Fruit fly (Drosophila melanogaster) whole organism, wandering third instar larva: ENCODE results near the gene Nplp4.
A peak's percentile ranks its signal among the peaks of the same experiment; 100 is the strongest.

Experiments
- CG32264 ChIP-seq: fragments of 200-800 bp; sonication (Bioruptor generic); optimal IDR thresholded peaks from 2 replicates; lab custom pipeline; 2016; ENCODE audit warnings: missing biosample characterization, missing genetic modification characterization
- CG9705 ChIP-seq: fragments of 200-800 bp; sonication (Bioruptor generic); optimal IDR thresholded peaks from 2 replicates; lab custom pipeline; 2018; ENCODE audit warnings: missing biosample characterization, mild to moderate bottlenecking, missing genetic modification characterization
- Dif ChIP-seq: fragments of 200-275, 200-300 bp; sonication (Bioruptor generic); optimal IDR thresholded peaks from 2 replicates; lab custom pipeline; 2018; ENCODE audit warnings: missing biosample characterization, missing genetic modification characterization; ENCODE audit not compliant: partially characterized antibody
- GATAd ChIP-seq: sonication (Bioruptor generic); optimal IDR thresholded peaks from 2 replicates; lab custom pipeline; 2016; ENCODE audit warnings: missing biosample characterization, missing genetic modification characterization
- HLH106 ChIP-seq: fragments of 200-800 bp; optimal IDR thresholded peaks from 3 replicates; lab custom pipeline; 2019; ENCODE audit warnings: missing biosample characterization, mild to moderate bottlenecking, missing genetic modification characterization, moderate library complexity
- Hnf4 ChIP-seq: fragments of 200-800 bp; sonication (Bioruptor generic); optimal IDR thresholded peaks from 2 replicates; lab custom pipeline; 2016; ENCODE audit warnings: missing biosample characterization, mild to moderate bottlenecking, missing genetic modification characterization
- Hr78 ChIP-seq: fragments of >200 bp; optimal IDR thresholded peaks from 2 replicates; lab custom pipeline; 2017; ENCODE audit warnings: missing biosample characterization, missing genetic modification characterization
- Hr83 ChIP-seq: fragments of 200-300 bp; sonication (Bioruptor generic); optimal IDR thresholded peaks from 2 replicates; lab custom pipeline; 2016; ENCODE audit warnings: missing biosample characterization, mild to moderate bottlenecking, missing genetic modification characterization, moderate library complexity; ENCODE audit not compliant: poor library complexity, severe bottlenecking
- Jra ChIP-seq: sonication (Bioruptor generic); optimal IDR thresholded peaks from 2 replicates; lab custom pipeline; 2016; ENCODE audit warnings: missing biosample characterization, missing genetic modification characterization
- Mio ChIP-seq: sonication (Bioruptor generic); optimal IDR thresholded peaks from 2 replicates; lab custom pipeline; 2016; ENCODE audit warnings: missing biosample characterization, missing genetic modification characterization
- Myc ChIP-seq: fragments of >200 bp; optimal IDR thresholded peaks from 2 replicates; lab custom pipeline; 2017
- N ChIP-seq: fragments of >200 bp; optimal IDR thresholded peaks from 2 replicates; lab custom pipeline; 2018; ENCODE audit warnings: missing biosample characterization, missing external identifiers, missing genetic modification characterization
- OdsH ChIP-seq: fragments of 200-800 bp; sonication (Bioruptor generic); optimal IDR thresholded peaks from 2 replicates; lab custom pipeline; 2016; ENCODE audit warnings: missing biosample characterization, mild to moderate bottlenecking, missing genetic modification characterization
- Rel ChIP-seq, 2 experiments: fragments of 200-800 bp; sonication (Bioruptor generic) in 1 of 2; optimal IDR thresholded peaks; 2 replicates in 1 of 2; 3 replicates in 1 of 2; lab custom pipeline; 2016 to 2019; ENCODE audit warnings: mild to moderate bottlenecking in 2 of 2, missing biosample characterization in 2 of 2, missing genetic modification characterization in 2 of 2, moderate library complexity in 1 of 2
- Sp1 ChIP-seq: fragments of 200-800 bp; sonication (Bioruptor generic); optimal IDR thresholded peaks from 3 replicates; lab custom pipeline; 2019; ENCODE audit warnings: missing biosample characterization, mild to moderate bottlenecking, missing genetic modification characterization, moderate library complexity
- Vsx2 ChIP-seq: fragments of 200-300, 225-300 bp; sonication (Bioruptor generic); optimal IDR thresholded peaks from 2 replicates; lab custom pipeline; 2018; ENCODE audit warnings: missing biosample characterization, missing genetic modification characterization; ENCODE audit not compliant: partially characterized antibody
- br ChIP-seq: fragments of 200-800 bp; sonication (Bioruptor generic); optimal IDR thresholded peaks from 2 replicates; lab custom pipeline; 2016; ENCODE audit warnings: missing biosample characterization, missing genetic modification characterization
- brk ChIP-seq: fragments of 200-800 bp; sonication (Bioruptor generic); optimal IDR thresholded peaks from 2 replicates; lab custom pipeline; 2016; ENCODE audit warnings: missing biosample characterization, mild to moderate bottlenecking, missing genetic modification characterization
- dmrt93B ChIP-seq: fragments of 200-800 bp; sonication (Bioruptor generic); optimal IDR thresholded peaks from 2 replicates; lab custom pipeline; 2018; ENCODE audit warnings: missing biosample characterization, mild to moderate bottlenecking, missing genetic modification characterization
- dsf ChIP-seq: sonication (Bioruptor generic); optimal IDR thresholded peaks from 2 replicates; lab custom pipeline; 2016; ENCODE audit warnings: missing biosample characterization, missing genetic modification characterization, borderline replicate concordance
- ey ChIP-seq: fragments of 200-800 bp; sonication (Bioruptor generic); optimal IDR thresholded peaks from 2 replicates; lab custom pipeline; 2016; ENCODE audit warnings: missing biosample characterization, missing genetic modification characterization
- foxo ChIP-seq, 2 experiments: fragments of 200-800 bp; sonication (Bioruptor generic); optimal IDR thresholded peaks; 2 replicates in 1 of 2; 3 replicates in 1 of 2; lab custom pipeline; 2016 to 2017; ENCODE audit warnings: missing biosample characterization in 2 of 2, missing genetic modification characterization in 2 of 2
- fru ChIP-seq: fragments of 200-800 bp; sonication (Bioruptor generic); optimal IDR thresholded peaks from 3 replicates; lab custom pipeline; 2016; ENCODE audit warnings: missing biosample characterization, mild to moderate bottlenecking, missing genetic modification characterization
- h ChIP-seq: fragments of 200-800 bp; sonication (Bioruptor generic); optimal IDR thresholded peaks from 3 replicates; lab custom pipeline; 2016; ENCODE audit warnings: missing biosample characterization, mild to moderate bottlenecking, missing genetic modification characterization
- jim ChIP-seq: fragments of 175-275, 200-325 bp; sonication (Bioruptor generic); optimal IDR thresholded peaks from 2 replicates; lab custom pipeline; 2016; ENCODE audit warnings: missing biosample characterization, mild to moderate bottlenecking, missing genetic modification characterization
- pan ChIP-seq: fragments of >200 bp; optimal IDR thresholded peaks from 2 replicates; lab custom pipeline; 2017
- psq ChIP-seq: fragments of 200-800 bp; sonication (Bioruptor generic); optimal IDR thresholded peaks from 3 replicates; lab custom pipeline; 2017; ENCODE audit warnings: missing biosample characterization, mild to moderate bottlenecking, missing genetic modification characterization, moderate library complexity
- rgr ChIP-seq: fragments of 200-800 bp; sonication (Bioruptor generic); optimal IDR thresholded peaks from 3 replicates; lab custom pipeline; 2016; ENCODE audit warnings: missing biosample characterization, mild to moderate bottlenecking, missing genetic modification characterization
- sage ChIP-seq: fragments of 200-800 bp; sonication (Bioruptor generic); optimal IDR thresholded peaks from 2 replicates; lab custom pipeline; 2016; ENCODE audit warnings: missing biosample characterization, mild to moderate bottlenecking, missing genetic modification characterization
- sv ChIP-seq: fragments of 200-800 bp; sonication (Bioruptor generic); optimal IDR thresholded peaks from 3 replicates; lab custom pipeline; 2016; ENCODE audit warnings: missing biosample characterization, missing genetic modification characterization
- tai ChIP-seq: sonication (Bioruptor generic); optimal IDR thresholded peaks from 2 replicates; lab custom pipeline; 2016; ENCODE audit warnings: missing biosample characterization, missing genetic modification characterization
- usp ChIP-seq: fragments of >200 bp; optimal IDR thresholded peaks from 2 replicates; lab custom pipeline; 2017; ENCODE audit warnings: missing biosample characterization, missing genetic modification characterization
- woc ChIP-seq: sonication (Bioruptor generic); optimal IDR thresholded peaks from 2 replicates; lab custom pipeline; 2016; ENCODE audit warnings: missing biosample characterization, mild to moderate bottlenecking, missing genetic modification characterization

Gene Nplp4

dm6 chr2L:1986343-1987280, 21.6 kb upstream of the Nplp4 start:
- TF ChIP-seq h (GFP tag; lab: Kevin White, UChicago) = peak; percentile 79
- no peak for TF ChIP-seq sage (GFP tag; lab: Kevin White, UChicago)
- TF ChIP-seq sv (GFP tag; lab: Kevin White, UChicago) = peak; percentile 34
- peak; percentile 67 for TF ChIP-seq OdsH (GFP tag; lab: Kevin White, UChicago)
- TF ChIP-seq N (GFP tag; lab: Kevin White, UChicago) = no peak
- peak; percentile 59 for TF ChIP-seq ey (GFP tag; lab: Kevin White, UChicago)
- TF ChIP-seq Hnf4 (GFP tag; lab: Kevin White, UChicago) = no peak
- TF ChIP-seq Myc (lab: Kevin White, UChicago) = no peak
- no peak for TF ChIP-seq dsf (GFP tag; lab: Kevin White, UChicago)
- no peak for TF ChIP-seq tai (GFP tag; lab: Kevin White, UChicago)
- TF ChIP-seq br = peak; percentile 74
- peak; percentile 69 for TF ChIP-seq Sp1 (GFP tag; lab: Kevin White, UChicago)
- TF ChIP-seq fru = peak; percentile 78
- TF ChIP-seq Hr78 = no peak
- TF ChIP-seq Hr83 = peak; percentile 63
- TF ChIP-seq CG9705 (GFP tag; lab: Kevin White, UChicago) = peak; percentile 27
- peak; percentile 61 for TF ChIP-seq HLH106
- TF ChIP-seq Mio (GFP tag; lab: Kevin White, UChicago) = peak; percentile 62
- peak; percentile 70 for TF ChIP-seq rgr
- TF ChIP-seq brk = no peak
- peak; percentile 16 for TF ChIP-seq psq (GFP tag; lab: Kevin White, UChicago)
- TF ChIP-seq pan (lab: Kevin White, UChicago) = no peak
- no peak for TF ChIP-seq CG32264 (GFP tag; lab: Kevin White, UChicago)
- TF ChIP-seq usp = no peak
- no peak for TF ChIP-seq Jra (GFP tag; lab: Kevin White, UChicago)
- peak; percentile 72 for TF ChIP-seq woc
- no peak for TF ChIP-seq Rel (GFP tag; optimal IDR thresholded peaks at IDR 0.05; lab: Kevin White, UChicago)
- peak; percentile 61 for TF ChIP-seq Rel (tag; optimal IDR thresholded peaks at IDR 0.05; lab: Kevin White, UChicago)
- TF ChIP-seq dmrt93B (GFP tag; lab: Kevin White, UChicago) = peak; percentile 19
- TF ChIP-seq foxo (GFP tag; optimal IDR thresholded peaks at IDR 0.05; lab: Kevin White, UChicago) = peak in 1 of 2 experiments; percentile 78
- TF ChIP-seq, all 38 proteins: peak for 17

- TF ChIP-seq Hr83 (peak; percentile 53), Hr78 (no peak), Mio (GFP tag; lab: Kevin White, UChicago) (no peak), GATAd (peak; percentile 9), OdsH (GFP tag; lab: Kevin White, UChicago) (peak; percentile 34), fru (peak; percentile 27), Dif (peak; percentile 14), HLH106 (peak; percentile 17), sage (GFP tag; lab: Kevin White, UChicago) (peak; percentile 31), CG9705 (GFP tag; lab: Kevin White, UChicago) (no peak), dmrt93B (GFP tag; lab: Kevin White, UChicago) (no peak), jim (GFP tag; lab: Kevin White, UChicago) (no peak), Rel (GFP tag; optimal IDR thresholded peaks at IDR 0.05; lab: Kevin White, UChicago) (no peak), Rel (tag; optimal IDR thresholded peaks at IDR 0.05; lab: Kevin White, UChicago) (peak; percentile 26), Sp1 (GFP tag; lab: Kevin White, UChicago) (no peak), woc (peak; percentile 65), sv (GFP tag; lab: Kevin White, UChicago) (no peak), Vsx2 (no peak), Myc (lab: Kevin White, UChicago) (peak; percentile 94), br (no peak), psq (GFP tag; lab: Kevin White, UChicago) (peak; percentile 26), N (GFP tag; lab: Kevin White, UChicago) (no peak), foxo (GFP tag; optimal IDR thresholded peaks at IDR 0.05; lab: Kevin White, UChicago) (peak in 1 of 2 experiments; percentile 35)
These were observed 20.6 kb upstream of the Nplp4 start, which contains the start of gene Got2 for dm6 chr2L:1987434-1988191. Gene Got2, minus strand, starts transcription at chr2L:1987758.
